Fruit fly (Drosophila melanogaster) whole organism, adult: ENCODE data around the gene RluA-2.

Source experiments
- CG11617 ChIP-seq: fragments of 200-800 bp; sonication (Bioruptor generic); optimal IDR thresholded peaks from 2 replicates; lab custom pipeline; 2017; ENCODE audit warnings: mild to moderate bottlenecking, missing biosample characterization, missing genetic modification reagents, missing genetic modification characterization
- CG12768 ChIP-seq: fragments of 200-800 bp; sonication (Bioruptor generic); optimal IDR thresholded peaks from 2 replicates; lab custom pipeline; 2017; ENCODE audit warnings: missing biosample characterization, missing genetic modification characterization, mild to moderate bottlenecking, moderate library complexity, missing genetic modification reagents
- CG14711 ChIP-seq: fragments of 200-800 bp; sonication (Bioruptor generic); optimal IDR thresholded peaks from 2 replicates; lab custom pipeline; 2018; ENCODE audit warnings: missing biosample characterization, mild to moderate bottlenecking, missing genetic modification characterization, moderate library complexity
- CG1620 ChIP-seq: fragments of 200-800 bp; sonication (Bioruptor generic); optimal IDR thresholded peaks from 2 replicates; lab custom pipeline; 2016; ENCODE audit warnings: missing biosample characterization, missing genetic modification characterization
- CG5204 ChIP-seq: fragments of 200-800 bp; sonication (Bioruptor generic); optimal IDR thresholded peaks from 2 replicates; lab custom pipeline; 2016; ENCODE audit warnings: missing biosample characterization, missing genetic modification characterization
- CG7045 ChIP-seq: fragments of 200-800 bp; sonication (Bioruptor generic); optimal IDR thresholded peaks from 2 replicates; lab custom pipeline; 2017; ENCODE audit warnings: missing biosample characterization, mild to moderate bottlenecking, missing genetic modification characterization
- CG7101 ChIP-seq: fragments of 200-800 bp; sonication (Bioruptor generic); optimal IDR thresholded peaks from 2 replicates; lab custom pipeline; 2018; ENCODE audit warnings: missing biosample characterization, mild to moderate bottlenecking, missing genetic modification characterization, moderate library complexity
- Clk ChIP-seq: fragments of 200-800 bp; sonication (Bioruptor generic); optimal IDR thresholded peaks from 2 replicates; lab custom pipeline; 2017; ENCODE audit warnings: missing biosample characterization, missing genetic modification characterization
- Crg-1 ChIP-seq: fragments of 200-800 bp; sonication (Bioruptor generic); optimal IDR thresholded peaks from 2 replicates; lab custom pipeline; 2016; ENCODE audit warnings: missing biosample characterization, missing genetic modification characterization
- Hr96 ChIP-seq: fragments of 200-800 bp; sonication (Bioruptor generic); optimal IDR thresholded peaks from 2 replicates; lab custom pipeline; 2016; ENCODE audit warnings: missing biosample characterization, missing genetic modification characterization
- Mnt ChIP-seq: fragments of 200-800 bp; sonication (Bioruptor generic); optimal IDR thresholded peaks from 2 replicates; lab custom pipeline; 2016; ENCODE audit warnings: missing biosample characterization, mild to moderate bottlenecking, missing genetic modification characterization
- bab1 ChIP-seq: fragments of 200-800 bp; sonication (Bioruptor generic); optimal IDR thresholded peaks from 3 replicates; lab custom pipeline; 2019; ENCODE audit warnings: missing biosample characterization, mild to moderate bottlenecking, missing genetic modification characterization, moderate library complexity
- cic ChIP-seq: fragments of 200-800 bp; sonication (Bioruptor generic); optimal IDR thresholded peaks from 2 replicates; lab custom pipeline; 2017; ENCODE audit warnings: missing biosample characterization, mild to moderate bottlenecking, missing genetic modification characterization, moderate library complexity
- cnc ChIP-seq, 2 experiments: fragments of >200 bp; optimal IDR thresholded peaks; 2 replicates each; lab custom pipeline; 2017
- kay ChIP-seq: fragments of 200-800 bp; sonication (Bioruptor generic); peaks from one replicate; lab custom pipeline; 2016; ENCODE audit warnings: missing biosample characterization, missing genetic modification characterization, borderline replicate concordance
- ovo ChIP-seq: fragments of 200-800 bp; sonication (Bioruptor generic); optimal IDR thresholded peaks from 2 replicates; lab custom pipeline; 2016; ENCODE audit warnings: missing biosample characterization, missing genetic modification characterization
- pad ChIP-seq: fragments of 200-800 bp; sonication (Bioruptor generic); optimal IDR thresholded peaks from 3 replicates; lab custom pipeline; 2017; ENCODE audit warnings: missing biosample characterization, missing genetic modification characterization, mild to moderate bottlenecking, moderate library complexity, missing genetic modification reagents
- tj ChIP-seq: fragments of 200-800 bp; sonication (Bioruptor generic); optimal IDR thresholded peaks from 3 replicates; lab custom pipeline; 2017; ENCODE audit warnings: missing biosample characterization, mild to moderate bottlenecking, missing genetic modification characterization, moderate library complexity
- toe ChIP-seq: fragments of 200-800 bp; sonication (Bioruptor generic); optimal IDR thresholded peaks from 2 replicates; lab custom pipeline; 2016; ENCODE audit warnings: missing biosample characterization, missing genetic modification characterization

The RluA-2 gene

DNA sequence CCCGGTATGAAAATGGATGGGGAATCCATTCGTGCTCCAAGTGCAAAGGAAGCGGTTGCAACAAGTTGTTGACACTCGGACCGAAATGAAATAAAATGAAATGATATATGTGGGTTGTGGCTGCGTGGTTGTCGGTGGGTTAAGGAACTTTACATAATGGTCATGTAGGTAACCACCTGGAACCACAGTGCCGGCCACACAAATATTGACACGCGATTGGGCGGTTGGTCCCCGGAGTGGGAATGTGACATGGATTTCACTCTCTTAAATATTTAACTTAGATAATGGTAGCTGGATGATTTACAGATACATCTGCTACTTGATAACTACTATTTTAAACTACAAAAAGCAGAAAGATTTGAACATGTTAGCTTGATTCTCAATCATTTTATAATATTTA is 28.0 kb downstream of the RluA-2 start:
- no peak for TF ChIP-seq CG7045
- no peak for TF ChIP-seq Mnt
- TF ChIP-seq tj: no peak
- TF ChIP-seq pad (GFP tag; lab: Kevin White, UChicago): no peak
- no peak for TF ChIP-seq CG5204 (GFP tag; lab: Kevin White, UChicago)
- TF ChIP-seq CG7101 (tag; lab: Kevin White, UChicago): no peak
- no peak for TF ChIP-seq cic (GFP tag; lab: Kevin White, UChicago)
- no peak for TF ChIP-seq cnc (optimal IDR thresholded peaks at IDR 0.05; lab: Kevin White, UChicago)
- no peak for TF ChIP-seq kay (GFP tag; lab: Kevin White, UChicago)

DNA sequence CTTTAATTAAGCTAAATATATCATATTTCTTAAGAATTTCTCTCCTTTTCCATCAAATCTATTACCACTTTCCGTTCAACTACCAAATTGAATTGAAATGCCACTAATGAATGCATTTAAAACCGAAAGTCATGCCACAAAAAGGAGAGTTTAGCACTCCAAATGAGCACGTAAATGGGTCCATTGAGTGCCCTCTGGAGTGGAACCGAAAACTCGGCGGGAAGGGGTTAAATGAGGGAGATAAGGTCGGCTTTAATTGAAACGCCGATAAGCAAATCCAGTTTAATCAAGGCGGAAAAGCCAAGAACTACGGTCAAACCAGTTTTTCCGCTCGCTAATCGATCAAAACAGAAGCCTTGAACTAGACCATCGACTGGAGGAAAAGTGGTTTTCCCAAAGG is 28.5 kb downstream of the RluA-2 start:
- TF ChIP-seq kay (GFP tag; lab: Kevin White, UChicago) (no peak), CG7101 (tag; lab: Kevin White, UChicago) (no peak), bab1 (no peak), Crg-1 (GFP tag; lab: Kevin White, UChicago) (no peak), Clk (GFP tag; lab: Kevin White, UChicago) (no peak), cnc (optimal IDR thresholded peaks at IDR 0.05; lab: Kevin White, UChicago) (no peak), pad (GFP tag; lab: Kevin White, UChicago) (no peak), cic (GFP tag; lab: Kevin White, UChicago) (no peak), CG5204 (GFP tag; lab: Kevin White, UChicago) (no peak), Mnt (no peak), ovo (no peak), CG7045 (no peak), toe (no peak)

DNA sequence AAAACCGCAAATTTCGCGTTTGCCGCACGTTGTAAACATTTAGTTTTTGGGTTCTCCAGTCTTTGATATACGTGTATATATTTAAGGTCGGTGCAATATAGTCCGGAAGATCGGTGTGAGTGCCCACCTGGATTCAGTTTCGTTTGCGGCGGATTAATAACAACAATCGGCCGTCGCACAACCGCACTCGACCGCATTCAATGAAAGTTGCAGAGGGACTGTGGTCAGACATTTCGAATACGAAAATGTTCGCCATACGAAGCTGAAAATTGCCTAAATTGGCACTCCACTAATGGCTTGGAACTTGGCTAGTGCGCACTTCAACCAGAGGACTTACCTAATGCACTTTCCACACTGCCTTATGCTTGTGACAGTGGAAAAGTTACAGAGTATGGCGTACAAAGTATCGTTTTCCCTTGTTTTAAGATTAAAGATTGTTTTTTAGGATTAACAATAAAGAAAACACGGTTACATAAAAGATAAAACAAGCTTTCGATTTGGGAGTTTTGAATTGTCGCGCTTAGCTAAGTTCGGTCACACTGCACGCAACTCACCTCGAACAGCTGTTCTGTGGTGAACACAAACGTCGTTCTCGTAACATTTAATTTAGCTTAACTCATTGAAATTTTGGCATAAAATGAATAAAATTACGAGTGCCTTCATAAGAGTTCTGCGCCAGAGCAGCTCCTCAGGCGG is 29.8 kb downstream of the RluA-2 start, which contains the start of the genes Myo31DF and CG6094:
TSS of gene Myo31DF (minus strand) at position 223 of the 696 bp plus-strand sequence.
TSS of gene CG6094 (plus strand) at position 525 of the 696 bp plus-strand sequence.
- no peak for TF ChIP-seq toe
- TF ChIP-seq CG5204 (GFP tag; lab: Kevin White, UChicago): no peak
- peak; percentile 39 for TF ChIP-seq CG12768 (GFP tag; lab: Kevin White, UChicago)
- peak; percentile 34 for TF ChIP-seq CG14711 (tag; lab: Kevin White, UChicago)
- TF ChIP-seq cic (GFP tag; lab: Kevin White, UChicago): peak; percentile 5
- TF ChIP-seq kay (GFP tag; lab: Kevin White, UChicago): no peak
- TF ChIP-seq Clk (GFP tag; lab: Kevin White, UChicago): no peak
- peak; percentile 48 for TF ChIP-seq bab1
- TF ChIP-seq CG7101 (tag; lab: Kevin White, UChicago): peak; percentile 27
- TF ChIP-seq pad (GFP tag; lab: Kevin White, UChicago): peak; percentile 28
- TF ChIP-seq Crg-1 (GFP tag; lab: Kevin White, UChicago): peak; percentile 18
- no peak for TF ChIP-seq CG11617
- no peak for TF ChIP-seq Hr96 (GFP tag; lab: Kevin White, UChicago)
- TF ChIP-seq ovo: peak; percentile 22
- no peak for TF ChIP-seq cnc (optimal IDR thresholded peaks at IDR 0.05; lab: Kevin White, UChicago)
- TF ChIP-seq tj: peak; percentile 60
- peak; percentile 51 for TF ChIP-seq CG1620 (GFP tag; lab: Kevin White, UChicago)
- peak; percentile 52 for TF ChIP-seq Mnt

DNA sequence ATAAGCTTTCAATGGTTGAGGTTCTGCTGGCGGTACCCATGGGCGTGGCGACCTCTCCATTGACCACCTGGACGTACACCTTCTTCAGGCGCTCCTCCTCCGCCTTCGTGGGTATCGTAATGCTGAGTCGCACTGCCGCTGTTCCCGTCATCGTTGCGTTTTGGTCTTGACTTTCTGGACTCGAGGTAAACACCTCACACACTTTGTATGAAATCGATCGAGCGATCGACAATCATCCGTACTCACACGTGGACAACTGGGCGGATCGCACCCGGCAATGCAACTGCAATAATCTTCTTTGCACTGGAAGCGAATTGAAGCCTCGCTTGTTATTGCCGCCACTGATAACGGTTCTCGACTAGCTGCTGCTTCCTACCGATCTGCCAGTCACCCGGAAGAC is 33.2 kb downstream of the RluA-2 start, which contains the start of gene CG7384:
TSS of gene CG7384 (minus strand) at position 366 of the 400 bp plus-strand sequence.
- peak; percentile 38 for TF ChIP-seq ovo
- no peak for TF ChIP-seq Hr96 (GFP tag; lab: Kevin White, UChicago)
- TF ChIP-seq CG5204 (GFP tag; lab: Kevin White, UChicago): no peak
- no peak for TF ChIP-seq cnc (optimal IDR thresholded peaks at IDR 0.05; lab: Kevin White, UChicago)
- no peak for TF ChIP-seq CG12768 (GFP tag; lab: Kevin White, UChicago)
- no peak for TF ChIP-seq CG11617
- no peak for TF ChIP-seq pad (GFP tag; lab: Kevin White, UChicago)
- no peak for TF ChIP-seq kay (GFP tag; lab: Kevin White, UChicago)
- TF ChIP-seq cic (GFP tag; lab: Kevin White, UChicago): no peak
- TF ChIP-seq Mnt: peak; percentile 85

DNA sequence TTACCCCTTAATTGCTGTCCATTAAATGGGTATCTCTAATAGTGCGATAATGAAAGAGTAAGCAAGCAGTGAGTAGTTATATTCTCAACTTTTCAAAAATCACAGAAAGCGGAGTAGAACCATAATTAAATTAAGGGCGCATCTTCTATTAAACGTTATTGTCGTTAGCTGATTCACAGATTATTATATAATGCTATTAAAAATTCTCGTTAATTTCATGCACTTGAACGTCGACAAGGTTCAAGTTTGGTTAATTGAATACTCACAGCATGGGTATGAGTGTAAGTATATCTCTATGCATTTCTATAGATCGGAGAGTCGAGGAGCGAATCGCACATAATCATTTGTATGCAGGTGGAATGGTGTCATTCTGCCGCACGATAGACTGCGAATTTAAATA is 34.0 kb downstream of the RluA-2 start:
- TF ChIP-seq kay (GFP tag; lab: Kevin White, UChicago) (peak; percentile 88), CG1620 (GFP tag; lab: Kevin White, UChicago) (no peak)

DNA sequence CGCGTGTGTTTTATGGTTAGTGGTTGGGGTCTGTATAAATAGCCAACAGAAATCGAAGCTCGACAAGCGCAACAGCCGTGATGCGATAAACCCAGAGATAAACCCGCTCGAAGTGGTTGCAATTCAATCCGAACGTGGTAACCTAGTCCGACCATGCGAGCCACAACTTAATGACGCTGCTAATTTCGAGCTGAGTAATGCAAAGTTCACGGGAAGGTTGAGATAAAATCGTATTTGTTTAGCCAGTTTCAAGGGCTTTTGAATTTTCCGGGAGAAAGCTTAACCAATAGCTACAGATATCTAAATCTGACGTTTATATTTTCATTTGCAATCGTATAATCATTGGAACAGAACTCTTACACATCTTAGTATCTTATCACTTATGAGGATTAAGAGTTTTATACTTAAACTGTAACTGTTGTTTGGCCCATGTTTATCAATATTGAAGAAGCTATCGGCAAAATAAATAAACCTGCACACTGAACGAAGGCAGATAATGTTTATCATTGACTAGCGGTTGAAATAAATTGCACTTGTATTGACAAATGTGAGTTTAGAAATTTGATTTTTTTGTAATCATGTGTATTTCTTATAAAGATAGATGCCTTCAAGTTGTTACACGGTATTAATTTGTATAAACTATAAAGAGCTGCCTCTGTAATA is 37.1 kb downstream of the RluA-2 start:
- TF ChIP-seq tj: peak; percentile 66
- peak; percentile 17 for TF ChIP-seq CG12768 (GFP tag; lab: Kevin White, UChicago)
- peak in 1 of 2 experiments; percentile 80 for TF ChIP-seq cnc (optimal IDR thresholded peaks at IDR 0.05; lab: Kevin White, UChicago)
- TF ChIP-seq CG14711 (tag; lab: Kevin White, UChicago): no peak
- peak; percentile 22 for TF ChIP-seq cic (GFP tag; lab: Kevin White, UChicago)
